Worm (Caenorhabditis elegans) whole organism, mixed stage, embryonic: ENCODE measurements around the gene rpn-11.

ENCODE experiments used
- M03D4.4 ChIP-seq: sonication (generic microtip); optimal IDR thresholded peaks from 2 replicates; lab custom pipeline; 2017; ENCODE audit warnings: mild to moderate bottlenecking, missing genetic modification characterization, missing compliant biosample characterization
- bed-3 ChIP-seq: fragments of 200-800 bp; sonication (Bioruptor generic); optimal IDR thresholded peaks from 3 replicates; lab custom pipeline; 2018; ENCODE audit warnings: mild to moderate bottlenecking, missing genetic modification characterization, moderate library complexity, missing compliant biosample characterization
- blmp-1 ChIP-seq: fragments of 150-350 bp; optimal IDR thresholded peaks from 2 replicates; lab custom pipeline; 2014; ENCODE audit warnings: missing biosample characterization, missing genetic modification characterization
- ceh-39 ChIP-seq: fragments of 150-350 bp; optimal IDR thresholded peaks from 2 replicates; lab custom pipeline; 2014; ENCODE audit warnings: missing biosample characterization, missing genetic modification characterization
- ceh-43 ChIP-seq: fragments of 200-800 bp; sonication (Bioruptor generic); optimal IDR thresholded peaks from 2 replicates; lab custom pipeline; 2018; ENCODE audit warnings: mild to moderate bottlenecking, missing genetic modification characterization, moderate library complexity, missing compliant biosample characterization
- ceh-83 ChIP-seq: fragments of 200-800 bp; sonication (Bioruptor generic); optimal IDR thresholded peaks from 2 replicates; lab custom pipeline; 2018; ENCODE audit warnings: mild to moderate bottlenecking, missing genetic modification characterization, missing compliant biosample characterization
- ces-1 ChIP-seq: fragments of 150-350 bp; optimal IDR thresholded peaks from 2 replicates; lab custom pipeline; 2014; ENCODE audit warnings: missing biosample characterization, missing genetic modification reagents, missing genetic modification characterization
- cnd-1 ChIP-seq: fragments of 200-800 bp; sonication (Bioruptor generic); optimal IDR thresholded peaks from 2 replicates; lab custom pipeline; 2018; ENCODE audit warnings: mild to moderate bottlenecking, missing genetic modification characterization, missing compliant biosample characterization
- drap-1 ChIP-seq: fragments of 200-800 bp; sonication (Bioruptor generic); optimal IDR thresholded peaks from 3 replicates; lab custom pipeline; 2018; ENCODE audit warnings: mild to moderate bottlenecking, missing genetic modification characterization, missing compliant biosample characterization
- elt-1 ChIP-seq: sonication (generic microtip); optimal IDR thresholded peaks from 2 replicates; lab custom pipeline; 2017; ENCODE audit warnings: missing genetic modification characterization, mild to moderate bottlenecking, missing compliant biosample characterization, antibody characterized with exemption, moderate library complexity, borderline replicate concordance; ENCODE audit not compliant: insufficient read depth
- elt-3 ChIP-seq: fragments of 150-350 bp; optimal IDR thresholded peaks from 2 replicates; lab custom pipeline; 2014; ENCODE audit warnings: missing biosample characterization, missing genetic modification characterization
- flh-1 ChIP-seq: fragments of 200-800 bp; sonication (Bioruptor generic); optimal IDR thresholded peaks from 2 replicates; lab custom pipeline; 2018; ENCODE audit warnings: mild to moderate bottlenecking, missing genetic modification characterization, moderate library complexity, missing compliant biosample characterization
- ham-2 ChIP-seq: fragments of 200-800 bp; sonication (Bioruptor generic); optimal IDR thresholded peaks from 2 replicates; lab custom pipeline; 2018; ENCODE audit warnings: mild to moderate bottlenecking, missing genetic modification characterization, missing compliant biosample characterization
- hlh-1 ChIP-seq: fragments of 150-350 bp; optimal IDR thresholded peaks from 2 replicates; lab custom pipeline; 2014; ENCODE audit warnings: missing biosample characterization, missing genetic modification reagents, missing genetic modification characterization
- lin-13 ChIP-seq: fragments of 150-350 bp; optimal IDR thresholded peaks from 2 replicates; lab custom pipeline; 2014; ENCODE audit warnings: missing biosample characterization, missing genetic modification characterization
- lin-32 ChIP-seq: fragments of 200-800 bp; sonication (Bioruptor generic); optimal IDR thresholded peaks from 2 replicates; lab custom pipeline; 2018; ENCODE audit warnings: mild to moderate bottlenecking, missing genetic modification characterization, missing compliant biosample characterization
- mab-5 ChIP-seq: fragments of 150-350 bp; optimal IDR thresholded peaks from 2 replicates; lab custom pipeline; 2014; ENCODE audit warnings: missing biosample characterization, missing genetic modification characterization
- mep-1 ChIP-seq: fragments of 150-350 bp; optimal IDR thresholded peaks from 2 replicates; lab custom pipeline; 2017; ENCODE audit warnings: missing biosample characterization, missing genetic modification reagents, missing genetic modification characterization, inconsistent platforms
- mls-2 ChIP-seq: sonication (generic microtip); optimal IDR thresholded peaks from 2 replicates; lab custom pipeline; 2016; ENCODE audit warnings: mild to moderate bottlenecking, missing genetic modification characterization, moderate library complexity, missing compliant biosample characterization
- nhr-12 ChIP-seq: fragments of 150-350 bp; optimal IDR thresholded peaks from 2 replicates; lab custom pipeline; 2014; ENCODE audit warnings: missing biosample characterization, missing genetic modification characterization
- nhr-2 ChIP-seq: fragments of 150-350 bp; optimal IDR thresholded peaks from 2 replicates; lab custom pipeline; 2014; ENCODE audit warnings: missing biosample characterization, missing genetic modification characterization
- nhr-237 ChIP-seq: fragments of 150-350 bp; optimal IDR thresholded peaks from 2 replicates; lab custom pipeline; 2014; ENCODE audit warnings: missing biosample characterization, missing genetic modification characterization
- nhr-28 ChIP-seq: fragments of 150-350 bp; optimal IDR thresholded peaks from 2 replicates; lab custom pipeline; 2014; ENCODE audit warnings: missing biosample characterization, missing genetic modification characterization
- pha-4 ChIP-seq: fragments of 150-350 bp; optimal IDR thresholded peaks from 2 replicates; lab custom pipeline; 2018; ENCODE audit warnings: missing biosample characterization, missing genetic modification reagents, missing genetic modification characterization
- sem-2 ChIP-seq: fragments of 200-800 bp; sonication (Bioruptor generic); optimal IDR thresholded peaks from 2 replicates; lab custom pipeline; 2018; ENCODE audit warnings: mild to moderate bottlenecking, missing genetic modification characterization, missing compliant biosample characterization
- snpc-4 ChIP-seq: fragments of 150-350 bp; optimal IDR thresholded peaks from 2 replicates; lab custom pipeline; 2014; ENCODE audit warnings: missing biosample characterization, missing genetic modification characterization
- sptf-1 ChIP-seq: sonication (generic microtip); optimal IDR thresholded peaks from 2 replicates; lab custom pipeline; 2017; ENCODE audit warnings: mild to moderate bottlenecking, missing genetic modification characterization, moderate library complexity, missing compliant biosample characterization
- tbx-8 ChIP-seq: fragments of 200-800 bp; sonication (Bioruptor generic); optimal IDR thresholded peaks from 2 replicates; lab custom pipeline; 2018; ENCODE audit warnings: mild to moderate bottlenecking, missing genetic modification characterization, moderate library complexity, missing compliant biosample characterization
- unc-120 ChIP-seq: sonication (generic microtip); optimal IDR thresholded peaks from 2 replicates; lab custom pipeline; 2017; ENCODE audit warnings: missing genetic modification characterization, missing compliant biosample characterization; ENCODE audit not compliant: poor library complexity, severe bottlenecking
- unc-39 ChIP-seq: fragments of 150-350 bp; optimal IDR thresholded peaks from 2 replicates; lab custom pipeline; 2014; ENCODE audit warnings: missing biosample characterization, missing genetic modification characterization
- unc-62 ChIP-seq: fragments of 150-350 bp; optimal IDR thresholded peaks from 2 replicates; lab custom pipeline; 2014; ENCODE audit warnings: missing biosample characterization, missing genetic modification reagents, missing genetic modification characterization
- zip-8 ChIP-seq: fragments of 150-350 bp; optimal IDR thresholded peaks from 2 replicates; lab custom pipeline; 2014; ENCODE audit warnings: missing biosample characterization, missing genetic modification characterization
- ztf-11 ChIP-seq: fragments of 150-350 bp; optimal IDR thresholded peaks from 2 replicates; lab custom pipeline; 2014; ENCODE audit warnings: missing biosample characterization, missing genetic modification characterization

Gene rpn-11

ce11 chrII:4032293-4032692 is 12.1 kb downstream of the rpn-11 start, which contains the start of gene K07D4.4:
TSS of gene K07D4.4 (minus strand) at chrII:4032393.
- TF ChIP-seq tbx-8 (GFP tag; lab: Kevin White, UChicago) (no peak), mls-2 (tag; lab: Kevin White, UChicago) (no peak), lin-13 (tag; lab: Kevin White, UChicago) (no peak), cnd-1 (tag; lab: Kevin White, UChicago) (no peak), unc-62 (GFP tag; lab: Kevin White, UChicago) (no peak), pha-4 (no peak), nhr-12 (no peak), ceh-39 (tag; lab: Kevin White, UChicago) (no peak), drap-1 (GFP tag; lab: Kevin White, UChicago) (no peak), snpc-4 (no peak), elt-3 (no peak), sem-2 (GFP tag; lab: Kevin White, UChicago) (no peak), flh-1 (GFP tag; lab: Kevin White, UChicago) (no peak), ztf-11 (tag; lab: Kevin White, UChicago) (no peak), elt-1 (no peak), nhr-237 (tag; lab: Kevin White, UChicago) (no peak), lin-32 (no peak)
- TF ChIP-seq, all 35 proteins: peak for 0

- TF ChIP-seq lin-13 (tag; lab: Kevin White, UChicago), result no peak
- no peak for TF ChIP-seq tbx-8 (GFP tag; lab: Kevin White, UChicago)
- no peak for TF ChIP-seq pha-4
- no peak for TF ChIP-seq ham-2 (GFP tag; lab: Kevin White, UChicago)
- TF ChIP-seq elt-3, result no peak
- TF ChIP-seq cnd-1 (tag; lab: Kevin White, UChicago), result no peak
- TF ChIP-seq nhr-28 (tag; lab: Kevin White, UChicago), result no peak
- TF ChIP-seq ztf-11 (tag; lab: Kevin White, UChicago), result no peak
- TF ChIP-seq hlh-1 (tag; lab: Kevin White, UChicago), result no peak
- no peak for TF ChIP-seq M03D4.4 (tag; lab: Kevin White, UChicago)
- no peak for TF ChIP-seq unc-62 (GFP tag; lab: Kevin White, UChicago)
- no peak for TF ChIP-seq mls-2 (tag; lab: Kevin White, UChicago)
- no peak for TF ChIP-seq flh-1 (GFP tag; lab: Kevin White, UChicago)
- TF ChIP-seq ceh-39 (tag; lab: Kevin White, UChicago), result no peak
- no peak for TF ChIP-seq ces-1
- no peak for TF ChIP-seq lin-32
- TF ChIP-seq snpc-4, result no peak
- no peak for TF ChIP-seq nhr-12
- no peak for TF ChIP-seq unc-39 (tag; lab: Kevin White, UChicago)
- TF ChIP-seq, all 35 proteins: peak for 0
These were observed 16.1 kb downstream of the rpn-11 start, which contains the start of gene K07D4.9 for ce11 chrII:4028276-4028675. TSS of gene K07D4.9 (plus strand) at chrII:4028576.

- TF ChIP-seq nhr-12 (no peak), tbx-8 (GFP tag; lab: Kevin White, UChicago) (no peak), zip-8 (tag; lab: Kevin White, UChicago) (no peak), sptf-1 (tag; lab: Kevin White, UChicago) (no peak), blmp-1 (no peak)
These were observed 18.9 kb downstream of the rpn-11 start, which contains the start of gene K07D4.5 for ce11 chrII:4025462-4025861. TSS of gene K07D4.5 (minus strand) at chrII:4025562.

ce11 chrII:4018617-4019016 is 25.7 kb downstream of the rpn-11 start, which contains the start of gene K07D4.6:
TSS of gene K07D4.6 (minus strand) at chrII:4018717.
- no peak for TF ChIP-seq nhr-28 (tag; lab: Kevin White, UChicago)
- no peak for TF ChIP-seq mep-1 (tag; lab: Kevin White, UChicago)
- TF ChIP-seq drap-1 (GFP tag; lab: Kevin White, UChicago), result no peak
- no peak for TF ChIP-seq snpc-4
- TF ChIP-seq sem-2 (GFP tag; lab: Kevin White, UChicago), result no peak
- no peak for TF ChIP-seq flh-1 (GFP tag; lab: Kevin White, UChicago)
- TF ChIP-seq nhr-12, result no peak
- no peak for TF ChIP-seq ceh-43
- TF ChIP-seq blmp-1, result no peak
- TF ChIP-seq ham-2 (GFP tag; lab: Kevin White, UChicago), result no peak
- no peak for TF ChIP-seq mab-5 (tag; lab: Kevin White, UChicago)
- TF ChIP-seq ceh-83 (GFP tag; lab: Kevin White, UChicago), result no peak
- no peak for TF ChIP-seq zip-8 (tag; lab: Kevin White, UChicago)
- TF ChIP-seq nhr-2 (tag; lab: Kevin White, UChicago), result no peak
- TF ChIP-seq elt-3, result no peak

- TF ChIP-seq unc-120 (no peak), nhr-2 (tag; lab: Kevin White, UChicago) (no peak), lin-13 (tag; lab: Kevin White, UChicago) (no peak), ces-1 (no peak), mls-2 (tag; lab: Kevin White, UChicago) (no peak), ham-2 (GFP tag; lab: Kevin White, UChicago) (no peak), mep-1 (tag; lab: Kevin White, UChicago) (no peak), nhr-12 (no peak), unc-62 (GFP tag; lab: Kevin White, UChicago) (no peak), pha-4 (no peak), nhr-28 (tag; lab: Kevin White, UChicago) (no peak), nhr-237 (tag; lab: Kevin White, UChicago) (no peak), bed-3 (GFP tag; lab: Kevin White, UChicago) (no peak)
- TF ChIP-seq, all 35 proteins: peak for 0
These were observed 32.8 kb downstream of the rpn-11 start for ce11 chrII:4011518-4011917.
